Worm (Caenorhabditis elegans) whole organism, L2 larva: Measurements from ENCODE around the gene pqn-2.

Source experiments
- R02D3.7 ChIP-seq: fragments of 150-350 bp; optimal IDR thresholded peaks from 2 replicates; lab custom pipeline; 2014; ENCODE audit warnings: missing biosample characterization, missing genetic modification characterization
- blmp-1 ChIP-seq: sonication (generic microtip); optimal IDR thresholded peaks from 2 replicates; lab custom pipeline; 2017; ENCODE audit warnings: missing genetic modification characterization, mild to moderate bottlenecking, missing compliant biosample characterization, antibody characterized with exemption, moderate library complexity; ENCODE audit not compliant: insufficient read depth
- ceh-82 ChIP-seq: fragments of 150-350 bp; optimal IDR thresholded peaks from 2 replicates; lab custom pipeline; 2014; ENCODE audit warnings: missing biosample characterization, missing genetic modification characterization
- elt-1 ChIP-seq: fragments of 150-350 bp; optimal IDR thresholded peaks from 2 replicates; lab custom pipeline; 2014; ENCODE audit warnings: missing biosample characterization, missing genetic modification characterization
- mab-5 ChIP-seq: fragments of 150-350 bp; optimal IDR thresholded peaks from 2 replicates; lab custom pipeline; 2014; ENCODE audit warnings: missing biosample characterization, missing genetic modification characterization
- mdl-1 ChIP-seq, 2 experiments: fragments of 150-350 bp in 1 of 2; sonication (generic microtip) in 1 of 2; optimal IDR thresholded peaks; 2 replicates each; lab custom pipeline; 2017; ENCODE audit warnings: missing biosample characterization in 2 of 2, missing genetic modification characterization in 2 of 2
- nhr-10 ChIP-seq: sonication (generic microtip); optimal IDR thresholded peaks from 2 replicates; lab custom pipeline; 2017; ENCODE audit warnings: missing biosample characterization, missing genetic modification characterization
- nhr-11 ChIP-seq: fragments of 150-350 bp; optimal IDR thresholded peaks from 2 replicates; lab custom pipeline; 2014; ENCODE audit warnings: missing biosample characterization, missing genetic modification characterization
- nhr-12 ChIP-seq: fragments of 150-350 bp; optimal IDR thresholded peaks from 2 replicates; lab custom pipeline; 2014; ENCODE audit warnings: missing biosample characterization, missing genetic modification characterization
- sem-4 ChIP-seq: fragments of 150-350 bp; optimal IDR thresholded peaks from 2 replicates; lab custom pipeline; 2014; ENCODE audit warnings: missing biosample characterization, missing genetic modification reagents, missing genetic modification characterization
- skn-1 ChIP-seq: sonication (generic microtip); optimal IDR thresholded peaks from 2 replicates; lab custom pipeline; 2017; ENCODE audit warnings: missing biosample characterization, missing genetic modification characterization
- snpc-4 ChIP-seq: fragments of 150-350 bp; optimal IDR thresholded peaks from 2 replicates; lab custom pipeline; 2014; ENCODE audit warnings: missing biosample characterization, missing genetic modification characterization
- unc-39 ChIP-seq: fragments of 150-350 bp; optimal IDR thresholded peaks from 2 replicates; lab custom pipeline; 2014; ENCODE audit warnings: missing biosample characterization, missing genetic modification characterization
- ztf-1 ChIP-seq: fragments of 200-800 bp; sonication (Bioruptor generic); conservative IDR thresholded peaks from 2 replicates; pipeline ENCODE4 v1.3.6; 2022; ENCODE audit warnings: missing genetic modification characterization, missing compliant biosample characterization

- TF ChIP-seq skn-1 (tag; lab: Kevin White, UChicago), result no peak
- TF ChIP-seq nhr-10, result no peak
- no peak for TF ChIP-seq mdl-1 (tag; optimal IDR thresholded peaks at IDR 0.05; lab: Kevin White, UChicago)
- no peak for TF ChIP-seq unc-39 (tag; lab: Kevin White, UChicago)
- no peak for TF ChIP-seq blmp-1
- no peak for TF ChIP-seq elt-1 (tag; lab: Kevin White, UChicago)
- no peak for TF ChIP-seq R02D3.7
- no peak for TF ChIP-seq nhr-11
- TF ChIP-seq sem-4 (tag; lab: Kevin White, UChicago), result no peak
- no peak for TF ChIP-seq ceh-82 (tag; lab: Kevin White, UChicago)
- TF ChIP-seq ztf-1 (GFP tag; lab: Robert Waterston, UW), result no peak
- TF ChIP-seq nhr-12 (tag; lab: Kevin White, UChicago), result no peak
- TF ChIP-seq mab-5 (tag; lab: Kevin White, UChicago), result no peak
- no peak for TF ChIP-seq snpc-4
These were observed 39.6 kb downstream of the pqn-2 start, which contains the start of gene col-13 for ce11 chrV:10421802-10422201.
